Worm (Caenorhabditis elegans): ENCODE measurements around the gene ZK792.12.

DNA sequence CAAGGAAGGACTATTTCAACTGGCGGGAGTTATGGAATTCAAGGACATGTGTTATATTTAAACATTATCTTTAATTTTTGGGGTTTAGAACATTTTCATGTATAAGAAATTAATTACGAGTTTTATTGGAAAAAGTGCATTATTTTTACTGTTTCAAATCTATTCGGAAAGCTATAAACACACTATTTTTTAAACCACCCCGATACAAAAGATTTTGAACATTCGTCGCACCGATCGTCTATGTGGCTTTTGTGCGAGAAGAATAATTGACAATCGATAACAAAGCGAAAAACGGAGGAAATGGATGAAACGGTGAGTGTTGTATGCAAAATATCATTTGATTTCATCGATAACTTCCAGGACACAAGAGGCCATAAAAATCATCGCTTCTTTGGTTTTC lies 28.6 kb upstream of the ZK792.12 start, which contains the start of gene ZK809.9:
- TF ChIP-seq klf-2 (GFP tag; conservative IDR thresholded peaks at IDR 0.05) (no peak), tab-1 (GFP tag; IDR thresholded peaks at IDR 0.05) (no peak), flt-1 (GFP tag; IDR thresholded peaks at IDR 0.05) (no peak)
